Fruit fly (Drosophila melanogaster): ENCODE data around the gene mRpL39.

DNA sequence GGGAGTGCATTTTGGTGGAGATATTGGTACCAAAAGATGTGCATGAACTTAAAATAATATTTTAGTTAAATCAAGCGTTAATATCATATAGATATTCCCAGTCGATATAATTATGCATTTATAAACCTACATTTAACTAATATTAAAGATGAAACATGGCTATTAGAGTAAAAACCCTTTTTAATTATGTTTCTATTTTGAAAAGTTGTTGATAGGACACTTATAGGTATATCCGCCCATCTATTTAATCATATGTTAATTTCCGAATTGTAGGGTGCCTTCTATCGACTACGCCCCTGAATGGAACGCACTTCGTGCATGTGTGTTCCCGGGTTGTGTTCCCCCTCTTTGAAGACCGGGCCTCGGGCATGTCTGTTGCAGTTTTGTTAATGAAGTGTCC, 6.3 kb upstream of the mRpL39 start:
- TF ChIP-seq psq (optimal IDR thresholded peaks at IDR 0.05) (no peak), h (optimal IDR thresholded peaks at IDR 0.05) (no peak), Sin3A (optimal IDR thresholded peaks at IDR 0.05) (no peak), Myc (optimal IDR thresholded peaks at IDR 0.05) (no peak)

Data from Kc167 (cell line).